Worm (Caenorhabditis elegans) whole organism, young adult: ENCODE data around the gene toca-2.

Experiments used
- B0019.2 ChIP-seq: fragments of 200-800 bp; sonication (Bioruptor generic); conservative IDR thresholded peaks from 2 replicates; pipeline ENCODE4 v1.3.6; 2022; ENCODE audit warnings: missing genetic modification reagents, missing genetic modification characterization, missing compliant biosample characterization
- B0035.1 ChIP-seq: sonication (generic microtip); optimal IDR thresholded peaks from 2 replicates; lab custom pipeline; 2016; ENCODE audit warnings: missing genetic modification characterization, mild to moderate bottlenecking, missing compliant biosample characterization, missing genotype, missing genetic modification reagents
- B0261.1 ChIP-seq: sonication (generic microtip); optimal IDR thresholded peaks from 2 replicates; lab custom pipeline; 2016; ENCODE audit warnings: mild to moderate bottlenecking, missing genetic modification characterization, moderate library complexity, missing compliant biosample characterization
- D2030.7 ChIP-seq: fragments of 200-800 bp; sonication (Bioruptor generic); IDR thresholded peaks from 2 replicates; pipeline ENCODE4 v1.3.6; 2022; ENCODE audit warnings: missing genetic modification reagents, missing genetic modification characterization, missing compliant biosample characterization
- F10E7.11 ChIP-seq: sonication (generic microtip); optimal IDR thresholded peaks from 2 replicates; lab custom pipeline; 2017; ENCODE audit warnings: mild to moderate bottlenecking, missing genetic modification characterization, moderate library complexity, missing compliant biosample characterization
- F22D6.2 ChIP-seq: sonication (generic microtip); optimal IDR thresholded peaks from 2 replicates; lab custom pipeline; 2016; ENCODE audit warnings: mild to moderate bottlenecking, missing genetic modification characterization, missing compliant biosample characterization
- F37B4.10 ChIP-seq: fragments of 200-800 bp; sonication (Bioruptor generic); IDR thresholded peaks from 2 replicates; pipeline ENCODE4 v1.3.6; 2022; ENCODE audit warnings: missing genetic modification characterization, missing compliant biosample characterization
- F49E8.2 ChIP-seq: sonication (generic microtip); optimal IDR thresholded peaks from 3 replicates; lab custom pipeline; 2017; ENCODE audit warnings: missing genetic modification characterization, mild to moderate bottlenecking, missing compliant biosample characterization, antibody characterized with exemption, moderate library complexity; ENCODE audit not compliant: insufficient read depth
- F55B11.4 ChIP-seq: sonication (generic microtip); optimal IDR thresholded peaks from 2 replicates; lab custom pipeline; 2016; ENCODE audit warnings: missing compliant biosample characterization, missing genetic modification characterization, borderline replicate concordance; ENCODE audit not compliant: insufficient read depth
- F57C9.4 ChIP-seq: sonication (generic microtip); optimal IDR thresholded peaks from 2 replicates; lab custom pipeline; 2017; ENCODE audit warnings: mild to moderate bottlenecking, missing genetic modification characterization, missing compliant biosample characterization
- Y53G8AR.9 ChIP-seq: fragments of 200-800 bp; sonication (Bioruptor generic); conservative IDR thresholded peaks from 2 replicates; pipeline ENCODE4 v1.3.6; 2022; ENCODE audit warnings: missing genetic modification reagents, missing genetic modification characterization, missing compliant biosample characterization
- Y67H2A.10 ChIP-seq: fragments of 200-800 bp; sonication (Bioruptor generic); conservative IDR thresholded peaks from 2 replicates; pipeline ENCODE4 v1.3.6; 2022; ENCODE audit warnings: missing genetic modification reagents, missing genetic modification characterization, missing compliant biosample characterization
- Y79H2A.3 ChIP-seq: fragments of 200-800 bp; sonication (Bioruptor generic); conservative IDR thresholded peaks from 2 replicates; pipeline ENCODE4 v1.3.6; 2022; ENCODE audit warnings: missing genetic modification reagents, missing genetic modification characterization, missing compliant biosample characterization
- Y95B8A.8 ChIP-seq: fragments of 200-800 bp; sonication (Bioruptor generic); IDR thresholded peaks from 2 replicates; pipeline ENCODE4 v1.3.6; 2022; ENCODE audit warnings: missing genetic modification reagents, missing genetic modification characterization, missing compliant biosample characterization
- ZK185.1 ChIP-seq: sonication (generic microtip); optimal IDR thresholded peaks from 2 replicates; lab custom pipeline; 2016; ENCODE audit warnings: mild to moderate bottlenecking, missing genetic modification characterization, missing compliant biosample characterization; ENCODE audit not compliant: poor library complexity, severe bottlenecking
- akir-1 ChIP-seq: fragments of 200-800 bp; sonication (Bioruptor generic); optimal IDR thresholded peaks from 2 replicates; lab custom pipeline; 2018; ENCODE audit warnings: mild to moderate bottlenecking, missing genetic modification characterization, moderate library complexity, missing compliant biosample characterization
- aptf-2 ChIP-seq: fragments of 200-800 bp; sonication (Bioruptor generic); conservative IDR thresholded peaks from 2 replicates; pipeline ENCODE4 v1.3.6; 2022; ENCODE audit warnings: missing genetic modification reagents, missing genetic modification characterization, missing compliant biosample characterization
- bed-1 ChIP-seq: fragments of 200-800 bp; sonication (Bioruptor generic); IDR thresholded peaks from 2 replicates; pipeline ENCODE4 v1.3.6; 2022; ENCODE audit warnings: missing genetic modification reagents, missing genetic modification characterization, missing compliant biosample characterization
- bed-2 ChIP-seq: fragments of 200-800 bp; sonication (Bioruptor generic); IDR thresholded peaks from 2 replicates; pipeline ENCODE4 v1.3.6; 2022; ENCODE audit warnings: missing genetic modification reagents, missing genetic modification characterization, missing compliant biosample characterization
- ccch-3 ChIP-seq: fragments of 200-800 bp; sonication (Bioruptor generic); optimal IDR thresholded peaks from 2 replicates; lab custom pipeline; 2018; ENCODE audit warnings: mild to moderate bottlenecking, missing genetic modification characterization, missing compliant biosample characterization
- cebp-2 ChIP-seq: fragments of 200-800 bp; sonication (Bioruptor generic); IDR thresholded peaks from 2 replicates; pipeline ENCODE4 v1.3.6; 2022; ENCODE audit warnings: missing genetic modification characterization, missing compliant biosample characterization
- ceh-27 ChIP-seq: fragments of 200-800 bp; sonication (Bioruptor generic); optimal IDR thresholded peaks from 2 replicates; lab custom pipeline; 2018; ENCODE audit warnings: mild to moderate bottlenecking, missing genetic modification characterization, moderate library complexity, missing compliant biosample characterization
- ceh-40 ChIP-seq: fragments of 200-800 bp; sonication (Bioruptor generic); IDR thresholded peaks from 2 replicates; pipeline ENCODE4 v1.3.6; 2022; ENCODE audit warnings: missing genetic modification characterization, missing compliant biosample characterization
- ceh-79 ChIP-seq: sonication (generic microtip); optimal IDR thresholded peaks from 2 replicates; lab custom pipeline; 2017; ENCODE audit warnings: mild to moderate bottlenecking, missing genetic modification characterization, missing compliant biosample characterization
- ceh-91 ChIP-seq: fragments of 200-800 bp; sonication (Bioruptor generic); IDR thresholded peaks from 2 replicates; pipeline ENCODE4 v1.3.6; 2022; ENCODE audit warnings: missing genetic modification reagents, missing genetic modification characterization, missing compliant biosample characterization
- dpff-1 ChIP-seq: sonication (generic microtip); optimal IDR thresholded peaks from 2 replicates; lab custom pipeline; 2017; ENCODE audit warnings: mild to moderate bottlenecking, missing genetic modification characterization, missing compliant biosample characterization
- efl-1 ChIP-seq: fragments of 150-350 bp; optimal IDR thresholded peaks from 2 replicates; lab custom pipeline; 2014; ENCODE audit warnings: missing biosample characterization, missing genetic modification reagents, missing genetic modification characterization
- egl-18 ChIP-seq: fragments of 200-800 bp; sonication (Bioruptor generic); IDR thresholded peaks from 2 replicates; pipeline ENCODE4 v1.3.6; 2022; ENCODE audit warnings: missing genetic modification reagents, missing genetic modification characterization, missing compliant biosample characterization
- ets-4 ChIP-seq: fragments of 200-800 bp; sonication (Bioruptor generic); optimal IDR thresholded peaks from 2 replicates; lab custom pipeline; 2018; ENCODE audit warnings: mild to moderate bottlenecking, missing genetic modification characterization, missing compliant biosample characterization
- hmg-1.2 ChIP-seq: fragments of 200-800 bp; sonication (Bioruptor generic); IDR thresholded peaks from 2 replicates; pipeline ENCODE4 v1.3.6; 2022; ENCODE audit warnings: missing genetic modification reagents, missing genetic modification characterization, missing compliant biosample characterization
- hrde-1 ChIP-seq: sonication (generic microtip); optimal IDR thresholded peaks from 2 replicates; lab custom pipeline; 2016; ENCODE audit warnings: missing genetic modification characterization, mild to moderate bottlenecking, missing compliant biosample characterization, moderate library complexity, missing genotype, missing genetic modification reagents, borderline replicate concordance
- let-526 ChIP-seq: fragments of 200-800 bp; sonication (Bioruptor generic); IDR thresholded peaks from 2 replicates; pipeline ENCODE4 v1.3.6; 2022; ENCODE audit warnings: missing genetic modification reagents, missing genetic modification characterization, missing compliant biosample characterization
- madf-10 ChIP-seq: sonication (generic microtip); optimal IDR thresholded peaks from 2 replicates; lab custom pipeline; 2016; ENCODE audit warnings: mild to moderate bottlenecking, missing genetic modification characterization, missing compliant biosample characterization
- madf-8 ChIP-seq: fragments of 200-800 bp; sonication (Bioruptor generic); conservative IDR thresholded peaks from 2 replicates; pipeline ENCODE4 v1.3.6; 2022; ENCODE audit warnings: missing genetic modification reagents, missing genetic modification characterization, missing compliant biosample characterization
- mel-28 ChIP-seq: sonication (generic microtip); optimal IDR thresholded peaks from 2 replicates; lab custom pipeline; 2016; ENCODE audit warnings: borderline replicate concordance, mild to moderate bottlenecking, missing genetic modification characterization, missing compliant biosample characterization
- mes-4 ChIP-seq: sonication (generic microtip); optimal IDR thresholded peaks from 2 replicates; lab custom pipeline; 2016; ENCODE audit warnings: missing genotype, missing genetic modification characterization, missing compliant biosample characterization
- mxl-1 ChIP-seq: sonication (generic microtip); optimal IDR thresholded peaks from 2 replicates; lab custom pipeline; 2016; ENCODE audit warnings: missing genetic modification characterization, missing compliant biosample characterization
- nfya-1 ChIP-seq: sonication (generic microtip); optimal IDR thresholded peaks from 2 replicates; lab custom pipeline; 2017; ENCODE audit warnings: antibody characterized with exemption, missing compliant biosample characterization, missing genetic modification characterization, borderline replicate concordance; ENCODE audit not compliant: insufficient read depth
- nfyb-1 ChIP-seq: fragments of 200-800 bp; sonication (Bioruptor generic); IDR thresholded peaks from 2 replicates; pipeline ENCODE4 v1.3.6; 2022; ENCODE audit warnings: missing genetic modification reagents, missing genetic modification characterization, missing compliant biosample characterization
- nhr-120 ChIP-seq: fragments of 200-800 bp; sonication (Bioruptor generic); IDR thresholded peaks from 2 replicates; pipeline ENCODE4 v1.3.6; 2022; ENCODE audit warnings: missing genetic modification characterization, missing compliant biosample characterization
- nhr-27 ChIP-seq: fragments of 200-800 bp; sonication (Bioruptor generic); optimal IDR thresholded peaks from 2 replicates; lab custom pipeline; 2018; ENCODE audit warnings: mild to moderate bottlenecking, missing genetic modification characterization, moderate library complexity, missing compliant biosample characterization
- nhr-90 ChIP-seq: sonication (generic microtip); optimal IDR thresholded peaks from 2 replicates; lab custom pipeline; 2016; ENCODE audit warnings: missing genotype, mild to moderate bottlenecking, missing genetic modification characterization, missing compliant biosample characterization
- pha-4 ChIP-seq: fragments of 150-350 bp; sonication (generic microtip); optimal IDR thresholded peaks from 2 replicates; lab custom pipeline; 2014; ENCODE audit warnings: missing biosample characterization, missing genetic modification reagents, missing genetic modification characterization
- sea-2 ChIP-seq: fragments of 200-800 bp; sonication (Bioruptor generic); IDR thresholded peaks from 2 replicates; pipeline ENCODE4 v1.3.6; 2022; ENCODE audit warnings: missing genetic modification characterization, missing compliant biosample characterization
- snpc-1.3 ChIP-seq: sonication (generic microtip); optimal IDR thresholded peaks from 2 replicates; lab custom pipeline; 2017; ENCODE audit warnings: missing genetic modification characterization, mild to moderate bottlenecking, missing compliant biosample characterization, antibody characterized with exemption, moderate library complexity, missing genotype, missing genetic modification reagents; ENCODE audit not compliant: insufficient read depth
- tlf-1 ChIP-seq: fragments of 200-800 bp; sonication (Bioruptor generic); optimal IDR thresholded peaks from 2 replicates; lab custom pipeline; 2018; ENCODE audit warnings: mild to moderate bottlenecking, missing genetic modification characterization, missing compliant biosample characterization
- xnd-1 ChIP-seq: sonication (generic microtip); optimal IDR thresholded peaks from 2 replicates; lab custom pipeline; 2016; ENCODE audit warnings: missing genotype, missing genetic modification reagents, missing genetic modification characterization, missing compliant biosample characterization
- zfh-2 ChIP-seq: fragments of 200-800 bp; sonication (Bioruptor generic); conservative IDR thresholded peaks from 2 replicates; pipeline ENCODE4 v1.3.6; 2022; ENCODE audit warnings: missing genetic modification reagents, missing genetic modification characterization, missing compliant biosample characterization
- ztf-26 ChIP-seq: sonication (generic microtip); optimal IDR thresholded peaks from 2 replicates; lab custom pipeline; 2017; ENCODE audit warnings: missing genetic modification characterization, missing compliant biosample characterization

Gene toca-2

DNA sequence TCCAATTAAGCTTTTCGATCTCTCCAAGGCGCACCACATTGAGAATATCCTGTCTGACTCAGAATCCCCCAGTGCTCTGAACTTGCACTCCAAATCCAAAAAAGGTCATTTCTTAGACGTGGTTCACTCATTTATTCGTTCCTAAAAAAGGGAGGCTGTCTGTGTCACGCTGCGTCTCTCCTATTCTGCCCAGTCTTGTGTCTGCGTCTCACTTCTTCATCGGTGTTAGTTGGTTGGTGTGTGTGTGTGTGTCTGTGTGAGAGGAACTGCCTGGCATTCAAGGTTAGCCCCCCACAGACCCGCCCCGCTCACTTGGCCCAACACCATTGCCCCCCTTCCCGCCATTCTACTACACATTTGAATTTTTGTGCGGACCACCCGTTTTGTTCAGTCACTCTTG lies 38.2 kb upstream of the toca-2 start (continued):
- TF ChIP-seq Y67H2A.10 (GFP tag; lab: Robert Waterston, UW): no peak
- no peak for TF ChIP-seq sea-2 (GFP tag; lab: Robert Waterston, UW)
- TF ChIP-seq bed-1 (GFP tag; lab: Robert Waterston, UW): no peak
- TF ChIP-seq snpc-1.3: no peak
- no peak for TF ChIP-seq Y95B8A.8
- no peak for TF ChIP-seq madf-10
- TF ChIP-seq hrde-1 (tag; lab: Kevin White, UChicago): no peak
- TF ChIP-seq mes-4 (tag; lab: Kevin White, UChicago): no peak
- no peak for TF ChIP-seq mel-28 (tag; lab: Kevin White, UChicago)
- TF ChIP-seq cebp-2 (GFP tag; lab: Robert Waterston, UW): no peak
- no peak for TF ChIP-seq nfya-1 (tag; lab: Kevin White, UChicago)
- no peak for TF ChIP-seq F55B11.4 (tag; lab: Kevin White, UChicago)
- no peak for TF ChIP-seq akir-1 (GFP tag; lab: Kevin White, UChicago)
- no peak for TF ChIP-seq ccch-3
- no peak for TF ChIP-seq F37B4.10 (GFP tag; lab: Robert Waterston, UW)
- TF ChIP-seq Y79H2A.3 (GFP tag; lab: Robert Waterston, UW): no peak
- TF ChIP-seq dpff-1 (tag; lab: Kevin White, UChicago): no peak
- TF ChIP-seq ztf-26: no peak
- no peak for TF ChIP-seq F22D6.2
- TF ChIP-seq madf-8: no peak
- TF ChIP-seq F10E7.11 (tag; lab: Kevin White, UChicago): no peak
- TF ChIP-seq B0019.2: no peak
- no peak for TF ChIP-seq ceh-40 (GFP tag; lab: Robert Waterston, UW)
- TF ChIP-seq Y53G8AR.9 (GFP tag; lab: Robert Waterston, UW): no peak
- TF ChIP-seq xnd-1 (tag; lab: Kevin White, UChicago): no peak
- TF ChIP-seq F49E8.2 (tag; lab: Kevin White, UChicago): no peak
- no peak for TF ChIP-seq F57C9.4 (tag; lab: Kevin White, UChicago)
- no peak for TF ChIP-seq bed-2 (GFP tag; lab: Robert Waterston, UW)
- TF ChIP-seq nhr-90 (tag; lab: Kevin White, UChicago): no peak
- TF ChIP-seq ZK185.1: no peak
- peak; percentile 62; the same call in 1 of the 2 replicates for TF ChIP-seq nfyb-1 (GFP tag; lab: Robert Waterston, UW)
- no peak for TF ChIP-seq nhr-120
- TF ChIP-seq mxl-1 (tag; lab: Kevin White, UChicago): no peak
- TF ChIP-seq egl-18 (GFP tag; lab: Robert Waterston, UW): no peak
- TF ChIP-seq hmg-1.2 (GFP tag; lab: Robert Waterston, UW): peak; percentile 78; the same call in 1 of the 2 replicates
- TF ChIP-seq ets-4: no peak
- no peak for TF ChIP-seq ceh-91 (GFP tag; lab: Robert Waterston, UW)
- TF ChIP-seq let-526 (GFP tag; lab: Robert Waterston, UW): no peak
- TF ChIP-seq efl-1 (GFP tag; lab: Kevin White, UChicago): no peak
- TF ChIP-seq zfh-2: peak; percentile 65
- no peak for TF ChIP-seq aptf-2 (GFP tag; lab: Robert Waterston, UW)
- no peak for TF ChIP-seq D2030.7 (GFP tag; lab: Robert Waterston, UW)
- TF ChIP-seq pha-4 (tag; lab: Kevin White, UChicago): no peak
- no peak for TF ChIP-seq B0035.1 (tag; lab: Kevin White, UChicago)
- TF ChIP-seq tlf-1 (GFP tag; lab: Kevin White, UChicago): no peak
- no peak for TF ChIP-seq ceh-79 (tag; lab: Kevin White, UChicago)
- no peak for TF ChIP-seq nhr-27 (tag; lab: Kevin White, UChicago)
- peak; percentile 41 for TF ChIP-seq ceh-27 (GFP tag; lab: Kevin White, UChicago)
- no peak for TF ChIP-seq B0261.1
